Fruit fly (Drosophila melanogaster) whole organism, embryonic: ENCODE measurements around the gene CG32706.

Source experiments
- Abd-B ChIP-seq: fragments of 200-800 bp; sonication (Bioruptor generic); optimal IDR thresholded peaks from 2 replicates; lab custom pipeline; 2018; ENCODE audit warnings: missing biosample characterization, mild to moderate bottlenecking, missing genetic modification characterization, moderate library complexity
- Atf-2 ChIP-seq: fragments of 200-800 bp; sonication (Bioruptor generic); optimal IDR thresholded peaks from 2 replicates; lab custom pipeline; 2016; ENCODE audit warnings: missing biosample characterization, missing genetic modification characterization
- CG10267 ChIP-seq: fragments of 200-800 bp; sonication (Bioruptor generic); optimal IDR thresholded peaks from 2 replicates; lab custom pipeline; 2018; ENCODE audit warnings: missing biosample characterization, mild to moderate bottlenecking, missing genetic modification characterization, moderate library complexity
- CG11398 ChIP-seq: fragments of 200-800 bp; sonication (Bioruptor generic); optimal IDR thresholded peaks from 2 replicates; lab custom pipeline; 2016; ENCODE audit warnings: missing biosample characterization, missing genetic modification characterization
- CG1233 ChIP-seq: fragments of 200-800 bp; sonication (Bioruptor generic); optimal IDR thresholded peaks from 4 replicates; lab custom pipeline; 2018; ENCODE audit warnings: missing biosample characterization, mild to moderate bottlenecking, missing genetic modification characterization
- CG12659 ChIP-seq: fragments of 200-800 bp; sonication (Bioruptor generic); optimal IDR thresholded peaks from 3 replicates; lab custom pipeline; 2017; ENCODE audit warnings: mild to moderate bottlenecking, missing biosample characterization, missing genetic modification reagents, missing genetic modification characterization
- CG13624 ChIP-seq: fragments of 200-800 bp; sonication (Bioruptor generic); optimal IDR thresholded peaks from 2 replicates; lab custom pipeline; 2016; ENCODE audit warnings: missing biosample characterization, missing genetic modification characterization
- CG15514 ChIP-seq: fragments of 200-800 bp; sonication (Bioruptor generic); optimal IDR thresholded peaks from 3 replicates; lab custom pipeline; 2017; ENCODE audit warnings: missing biosample characterization, missing genetic modification characterization, mild to moderate bottlenecking, moderate library complexity, missing genetic modification reagents
- CG15601 ChIP-seq: fragments of 200-800 bp; sonication (Bioruptor generic); optimal IDR thresholded peaks from 3 replicates; lab custom pipeline; 2019; ENCODE audit warnings: missing biosample characterization, mild to moderate bottlenecking, missing genetic modification characterization, moderate library complexity
- CG15696 ChIP-seq: fragments of 200-800 bp; sonication (Bioruptor generic); optimal IDR thresholded peaks from 2 replicates; lab custom pipeline; 2019; ENCODE audit warnings: missing biosample characterization, mild to moderate bottlenecking, missing genetic modification characterization, moderate library complexity
- CG17359 ChIP-seq: fragments of 200-800 bp; sonication (Bioruptor generic); optimal IDR thresholded peaks from 3 replicates; lab custom pipeline; 2018; ENCODE audit warnings: missing biosample characterization, mild to moderate bottlenecking, missing genetic modification characterization, moderate library complexity
- CG17385 ChIP-seq: fragments of 200-800 bp; sonication (Bioruptor generic); optimal IDR thresholded peaks from 3 replicates; lab custom pipeline; 2018; ENCODE audit warnings: missing biosample characterization, mild to moderate bottlenecking, missing genetic modification characterization
- CG17829 ChIP-seq: fragments of 200-800 bp; optimal IDR thresholded peaks from 2 replicates; lab custom pipeline; 2019; ENCODE audit warnings: missing biosample characterization, mild to moderate bottlenecking, missing genetic modification characterization, moderate library complexity
- CG2120 ChIP-seq: fragments of 200-800 bp; sonication (Bioruptor generic); optimal IDR thresholded peaks from 3 replicates; lab custom pipeline; 2016; ENCODE audit warnings: missing biosample characterization, missing genetic modification characterization
- CG30403 ChIP-seq: fragments of 200-800 bp; sonication (Bioruptor generic); optimal IDR thresholded peaks from 3 replicates; lab custom pipeline; 2016; ENCODE audit warnings: missing biosample characterization, missing genetic modification characterization
- CG3281 ChIP-seq: fragments of 200-800 bp; sonication (Bioruptor generic); optimal IDR thresholded peaks from 3 replicates; lab custom pipeline; 2017; ENCODE audit warnings: missing biosample characterization, mild to moderate bottlenecking, missing genetic modification characterization
- CG33557 ChIP-seq: fragments of 200-800 bp; sonication (Bioruptor generic); optimal IDR thresholded peaks from 2 replicates; lab custom pipeline; 2019; ENCODE audit warnings: missing biosample characterization, mild to moderate bottlenecking, missing genetic modification characterization, moderate library complexity
- CG34376 ChIP-seq: fragments of 200-800 bp; sonication (Bioruptor generic); optimal IDR thresholded peaks from 2 replicates; lab custom pipeline; 2018; ENCODE audit warnings: missing biosample characterization, mild to moderate bottlenecking, missing genetic modification characterization
- CG4424 ChIP-seq: fragments of 200-800 bp; sonication (Bioruptor generic); optimal IDR thresholded peaks from 3 replicates; lab custom pipeline; 2016; ENCODE audit warnings: missing biosample characterization, missing genetic modification characterization
- CG7786 ChIP-seq: fragments of 200-800 bp; sonication (Bioruptor generic); optimal IDR thresholded peaks from 2 replicates; lab custom pipeline; 2016; ENCODE audit warnings: missing biosample characterization, missing genetic modification characterization
- CG7839 ChIP-seq: fragments of 200-800 bp; sonication (Bioruptor generic); optimal IDR thresholded peaks from 3 replicates; lab custom pipeline; 2018; ENCODE audit warnings: missing biosample characterization, mild to moderate bottlenecking, missing genetic modification characterization, moderate library complexity
- CG8290 ChIP-seq, 3 experiments: fragments of 200-800 bp; sonication (Bioruptor generic); optimal IDR thresholded peaks; 2 replicates each; lab custom pipeline; 2016 to 2019; ENCODE audit warnings: missing biosample characterization in 3 of 3, missing genetic modification characterization in 3 of 3, mild to moderate bottlenecking in 2 of 3, moderate library complexity in 1 of 3
- CG8924 ChIP-seq: fragments of 200-800 bp; optimal IDR thresholded peaks from 3 replicates; lab custom pipeline; 2019; ENCODE audit warnings: missing biosample characterization, mild to moderate bottlenecking, missing genetic modification characterization, moderate library complexity
- CG9437 ChIP-seq: fragments of 200-800 bp; sonication (Bioruptor generic); optimal IDR thresholded peaks from 2 replicates; lab custom pipeline; 2018; ENCODE audit warnings: missing biosample characterization, mild to moderate bottlenecking, missing genetic modification characterization
- CG9817 ChIP-seq: fragments of 200-800 bp; sonication (Bioruptor generic); optimal IDR thresholded peaks from 2 replicates; lab custom pipeline; 2018; ENCODE audit warnings: missing biosample characterization, mild to moderate bottlenecking, missing genetic modification characterization, moderate library complexity
- Ets97D ChIP-seq: fragments of 200-800 bp; sonication (Bioruptor generic); optimal IDR thresholded peaks from 3 replicates; lab custom pipeline; 2016; ENCODE audit warnings: missing biosample characterization, missing genetic modification characterization
- Fer3 ChIP-seq: fragments of 200-800 bp; sonication (Bioruptor generic); optimal IDR thresholded peaks from 2 replicates; lab custom pipeline; 2018; ENCODE audit warnings: missing biosample characterization, mild to moderate bottlenecking, missing genetic modification characterization, moderate library complexity
- Hsf ChIP-seq: fragments of 200-800 bp; sonication (Bioruptor generic); optimal IDR thresholded peaks from 3 replicates; lab custom pipeline; 2016; ENCODE audit warnings: missing biosample characterization, missing genetic modification characterization
- MTF-1 ChIP-seq: fragments of 200-800 bp; sonication (Bioruptor generic); optimal IDR thresholded peaks from 2 replicates; lab custom pipeline; 2018; ENCODE audit warnings: missing biosample characterization, mild to moderate bottlenecking, missing genetic modification characterization, borderline replicate concordance
- Nf-YA ChIP-seq: fragments of 200-800 bp; sonication (Bioruptor generic); IDR thresholded peaks from 2 replicates; pipeline ENCODE4 v1.3.6; 2022; ENCODE audit warnings: missing biosample characterization, missing genetic modification characterization
- Nf-YC ChIP-seq: fragments of 200-800 bp; optimal IDR thresholded peaks from 3 replicates; lab custom pipeline; 2019; ENCODE audit warnings: missing biosample characterization, mild to moderate bottlenecking, missing genetic modification characterization, moderate library complexity
- Pdp1 ChIP-seq, 2 experiments: fragments of 200-800 bp; sonication (Bioruptor generic); optimal IDR thresholded peaks; 3 replicates each; lab custom pipeline; 2016; ENCODE audit warnings: missing biosample characterization in 2 of 2, missing genetic modification characterization in 2 of 2, mild to moderate bottlenecking in 1 of 2, moderate library complexity in 1 of 2
- Ptx1 ChIP-seq: fragments of 200-800 bp; sonication (Bioruptor generic); IDR thresholded peaks from 2 replicates; pipeline ENCODE4 v1.3.6; 2022; ENCODE audit warnings: missing biosample characterization, missing genetic modification characterization
- Ssrp ChIP-seq: fragments of 200-800 bp; sonication (Bioruptor generic); optimal IDR thresholded peaks from 2 replicates; lab custom pipeline; 2018; ENCODE audit warnings: missing biosample characterization, mild to moderate bottlenecking, missing genetic modification characterization, moderate library complexity
- Xbp1 ChIP-seq: fragments of 200-800 bp; sonication (Bioruptor generic); optimal IDR thresholded peaks from 3 replicates; lab custom pipeline; 2016; ENCODE audit warnings: missing biosample characterization, mild to moderate bottlenecking, missing genetic modification characterization
- Xrp1 ChIP-seq: fragments of 200-800 bp; sonication (Bioruptor generic); IDR thresholded peaks from 2 replicates; pipeline ENCODE4 v1.3.6; 2022; ENCODE audit warnings: missing biosample characterization, missing genetic modification characterization
- az2 ChIP-seq: fragments of 200-800 bp; sonication (Bioruptor generic); optimal IDR thresholded peaks from 3 replicates; lab custom pipeline; 2016; ENCODE audit warnings: missing biosample characterization, missing genetic modification characterization
- fd3F ChIP-seq: fragments of 200-800 bp; sonication (Bioruptor generic); optimal IDR thresholded peaks from 2 replicates; lab custom pipeline; 2018; ENCODE audit warnings: missing biosample characterization, mild to moderate bottlenecking, missing genetic modification characterization, moderate library complexity
- kah ChIP-seq: fragments of 200-800 bp; sonication (Bioruptor generic); optimal IDR thresholded peaks from 2 replicates; lab custom pipeline; 2018; ENCODE audit warnings: missing biosample characterization, mild to moderate bottlenecking, missing genetic modification characterization
- kay ChIP-seq: fragments of 200-800 bp; sonication (Bioruptor generic); optimal IDR thresholded peaks from 2 replicates; lab custom pipeline; 2016; ENCODE audit warnings: missing biosample characterization, missing genetic modification characterization
- lbe ChIP-seq: fragments of 200-800 bp; sonication (Bioruptor generic); optimal IDR thresholded peaks from 2 replicates; lab custom pipeline; 2016; ENCODE audit warnings: missing biosample characterization, mild to moderate bottlenecking, missing genetic modification characterization
- lilli ChIP-seq: fragments of 200-800 bp; sonication (Bioruptor generic); optimal IDR thresholded peaks from 3 replicates; lab custom pipeline; 2016; ENCODE audit warnings: missing biosample characterization, missing genetic modification characterization
- nerfin-2 ChIP-seq: fragments of 200-800 bp; sonication (Bioruptor generic); IDR thresholded peaks from 2 replicates; pipeline ENCODE4 v1.3.6; 2022; ENCODE audit warnings: missing biosample characterization, missing genetic modification characterization; ENCODE audit not compliant: partially characterized antibody
- pfk ChIP-seq: fragments of 200-800 bp; sonication (Bioruptor generic); optimal IDR thresholded peaks from 2 replicates; lab custom pipeline; 2018; ENCODE audit warnings: missing biosample characterization, mild to moderate bottlenecking, missing genetic modification characterization, moderate library complexity
- pzg ChIP-seq: fragments of 200-800 bp; sonication (Bioruptor generic); optimal IDR thresholded peaks from 3 replicates; lab custom pipeline; 2018; ENCODE audit warnings: missing biosample characterization, mild to moderate bottlenecking, missing genetic modification characterization, moderate library complexity
- row ChIP-seq: fragments of 200-800 bp; sonication (Bioruptor generic); IDR thresholded peaks from 3 replicates; pipeline ENCODE4 v1.3.6; 2022; ENCODE audit warnings: missing biosample characterization, missing genetic modification characterization
- sens-2 ChIP-seq: fragments of 200-800 bp; sonication (Bioruptor generic); IDR thresholded peaks from 2 replicates; pipeline ENCODE4 v1.3.6; 2022; ENCODE audit warnings: missing biosample characterization, missing genetic modification characterization
- sug ChIP-seq: fragments of 200-800 bp; optimal IDR thresholded peaks from 2 replicates; lab custom pipeline; 2019; ENCODE audit warnings: missing biosample characterization, mild to moderate bottlenecking, missing genetic modification characterization, moderate library complexity
- tin ChIP-seq: fragments of 200-800 bp; sonication (Bioruptor generic); optimal IDR thresholded peaks from 3 replicates; lab custom pipeline; 2016; ENCODE audit warnings: missing biosample characterization, missing genetic modification characterization

CG32706 gene

DNA sequence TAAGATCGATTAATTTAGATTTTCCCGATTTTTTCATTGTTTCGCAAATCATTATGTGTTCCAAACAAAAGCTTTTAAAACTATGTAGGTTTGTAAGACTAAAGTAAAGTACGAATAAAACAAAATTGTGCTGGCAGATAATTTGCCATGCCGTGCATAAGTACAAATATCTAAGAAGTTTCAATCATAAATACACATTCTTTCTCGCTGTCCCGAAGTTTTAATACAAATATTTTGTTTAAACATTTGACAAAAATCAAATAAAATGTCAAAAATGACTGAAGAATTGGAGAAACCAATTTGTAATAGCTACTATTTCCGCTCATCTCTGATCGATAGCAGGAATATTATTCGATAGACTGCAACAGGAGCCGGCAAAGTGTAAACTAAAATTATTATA lies 4.3 kb upstream of the CG32706 start, which contains the start of gene APC4 (continued):
- TF ChIP-seq CG15514 (GFP tag; lab: Kevin White, UChicago) (peak; percentile 25), tin (GFP tag; lab: Kevin White, UChicago) (peak; percentile 25), CG33557 (peak; percentile 54), CG13624 (GFP tag; lab: Kevin White, UChicago) (peak; percentile 27), pzg (peak; percentile 12), CG2120 (GFP tag; lab: Kevin White, UChicago) (peak; percentile 56), CG17359 (tag; lab: Kevin White, UChicago) (peak; percentile 25), Ets97D (peak; percentile 12), row (peak; percentile 75), Xbp1 (peak; percentile 30), nerfin-2 (GFP tag; lab: Robert Waterston, UW) (no peak), pfk (GFP tag; lab: Kevin White, UChicago) (no peak), Fer3 (tag; lab: Kevin White, UChicago) (peak; percentile 0), CG8924 (tag; lab: Kevin White, UChicago) (peak; percentile 28), Nf-YC (tag; lab: Kevin White, UChicago) (peak; percentile 42), CG9437 (peak; percentile 25), Pdp1 (GFP tag; optimal IDR thresholded peaks at IDR 0.05; lab: Kevin White, UChicago) (peak in 1 of 2 experiments; percentile 21), CG3281 (GFP tag; lab: Kevin White, UChicago) (peak; percentile 26), Atf-2 (GFP tag; lab: Kevin White, UChicago) (peak; percentile 9), CG15696 (tag; lab: Kevin White, UChicago) (peak; percentile 29), CG1233 (GFP tag; lab: Kevin White, UChicago) (peak; percentile 14), Hsf (peak; percentile 37), CG7839 (tag; lab: Kevin White, UChicago) (peak; percentile 39), CG12659 (peak; percentile 49), kay (GFP tag; lab: Kevin White, UChicago) (no peak), fd3F (GFP tag; lab: Kevin White, UChicago) (peak; percentile 0), sug (tag; lab: Kevin White, UChicago) (peak; percentile 50), CG8290 (GFP tag; optimal IDR thresholded peaks at IDR 0.05; lab: Kevin White, UChicago) (peak; percentile 17), CG8290 (tag; optimal IDR thresholded peaks at IDR 0.05; lab: Kevin White, UChicago) (no peak), CG17829 (tag; lab: Kevin White, UChicago) (peak; percentile 14), az2 (peak; percentile 23), kah (GFP tag; lab: Kevin White, UChicago) (no peak), CG17385 (GFP tag; lab: Kevin White, UChicago) (peak; percentile 41), lilli (peak; percentile 39), Ptx1 (GFP tag; lab: Robert Waterston, UW) (peak; percentile 18; the same call in 1 of the 2 replicates), lbe (GFP tag; lab: Kevin White, UChicago) (no peak), Nf-YA (GFP tag; lab: Robert Waterston, UW) (no peak), CG10267 (tag; lab: Kevin White, UChicago) (peak; percentile 33), CG15601 (tag; lab: Kevin White, UChicago) (no peak), Ssrp (tag; lab: Kevin White, UChicago) (peak; percentile 37), CG9817 (tag; lab: Kevin White, UChicago) (peak; percentile 31), Abd-B (GFP tag; lab: Kevin White, UChicago) (peak; percentile 24), CG30403 (GFP tag; lab: Kevin White, UChicago) (peak; percentile 55), CG11398 (no peak), Xrp1 (GFP tag; lab: Robert Waterston, UW) (0 out of 2 replicates have a peak, but pooled peaks have one; percentile 26), CG4424 (GFP tag; lab: Kevin White, UChicago) (peak; percentile 26), CG34376 (peak; percentile 43), MTF-1 (GFP tag; lab: Kevin White, UChicago) (no peak), CG7786 (GFP tag; lab: Kevin White, UChicago) (peak; percentile 9), sens-2 (GFP tag; lab: Robert Waterston, UW) (no peak)
